Worm (Caenorhabditis elegans) whole organism, late embryonic: ENCODE data around the gene ZK1086.3.

Experiments
- C08G9.2 ChIP-seq: sonication (generic microtip); optimal IDR thresholded peaks from 2 replicates; lab custom pipeline; 2016; ENCODE audit warnings: mild to moderate bottlenecking, missing genetic modification characterization, moderate library complexity, missing compliant biosample characterization
- K02D7.2 ChIP-seq: sonication (generic microtip); optimal IDR thresholded peaks from 2 replicates; lab custom pipeline; 2017; ENCODE audit warnings: mild to moderate bottlenecking, missing genetic modification characterization, missing compliant biosample characterization
- K09A11.1 ChIP-seq: sonication (generic microtip); optimal IDR thresholded peaks from 2 replicates; lab custom pipeline; 2017; ENCODE audit warnings: antibody characterized with exemption, mild to moderate bottlenecking, missing genetic modification characterization, missing compliant biosample characterization; ENCODE audit not compliant: insufficient read depth
- ceh-18 ChIP-seq: sonication (generic microtip); optimal IDR thresholded peaks from 2 replicates; lab custom pipeline; 2016; ENCODE audit warnings: missing genetic modification characterization, missing compliant biosample characterization
- ceh-24 ChIP-seq: sonication (generic microtip); optimal IDR thresholded peaks from 2 replicates; lab custom pipeline; 2016; ENCODE audit warnings: mild to moderate bottlenecking, missing genetic modification characterization, missing compliant biosample characterization
- ceh-31 ChIP-seq: sonication (generic microtip); optimal IDR thresholded peaks from 2 replicates; lab custom pipeline; 2016; ENCODE audit warnings: missing genetic modification characterization, missing compliant biosample characterization
- ceh-34 ChIP-seq: sonication (generic microtip); optimal IDR thresholded peaks from 2 replicates; lab custom pipeline; 2016; ENCODE audit warnings: mild to moderate bottlenecking, missing genetic modification characterization, missing compliant biosample characterization
- ceh-45 ChIP-seq: fragments of 200-800 bp; sonication (Bioruptor generic); IDR thresholded peaks from 2 replicates; pipeline ENCODE4 v1.3.6; 2022; ENCODE audit warnings: missing genetic modification reagents, missing genetic modification characterization, missing compliant biosample characterization
- ceh-48 ChIP-seq: sonication (generic microtip); optimal IDR thresholded peaks from 2 replicates; lab custom pipeline; 2016; ENCODE audit warnings: missing genetic modification characterization, inconsistent platforms, missing compliant biosample characterization
- che-1 ChIP-seq: sonication (generic microtip); optimal IDR thresholded peaks from 2 replicates; lab custom pipeline; 2016; ENCODE audit warnings: mild to moderate bottlenecking, missing genetic modification characterization, missing compliant biosample characterization
- dve-1 ChIP-seq: sonication (generic microtip); optimal IDR thresholded peaks from 2 replicates; lab custom pipeline; 2017; ENCODE audit warnings: antibody characterized with exemption, mild to moderate bottlenecking, missing genetic modification characterization, missing compliant biosample characterization
- elt-4 ChIP-seq: sonication (generic microtip); optimal IDR thresholded peaks from 2 replicates; lab custom pipeline; 2016; ENCODE audit warnings: missing genetic modification characterization, missing compliant biosample characterization
- fkh-6 ChIP-seq: sonication (generic microtip); optimal IDR thresholded peaks from 2 replicates; lab custom pipeline; 2016; ENCODE audit warnings: missing genetic modification characterization, missing compliant biosample characterization
- gmeb-2 ChIP-seq: sonication (generic microtip); optimal IDR thresholded peaks from 2 replicates; lab custom pipeline; 2016; ENCODE audit warnings: missing genetic modification characterization, inconsistent platforms, missing compliant biosample characterization
- hlh-13 ChIP-seq: fragments of 200-800 bp; sonication (Bioruptor generic); optimal IDR thresholded peaks from 2 replicates; lab custom pipeline; 2018; ENCODE audit warnings: mild to moderate bottlenecking, missing genetic modification characterization, missing compliant biosample characterization
- hlh-30 ChIP-seq: sonication (generic microtip); optimal IDR thresholded peaks from 2 replicates; lab custom pipeline; 2017; ENCODE audit warnings: antibody characterized with exemption, missing genetic modification characterization, missing compliant biosample characterization; ENCODE audit not compliant: insufficient read depth
- lin-11 ChIP-seq: fragments of 200-800 bp; sonication (Bioruptor generic); optimal IDR thresholded peaks from 2 replicates; lab custom pipeline; 2018; ENCODE audit warnings: mild to moderate bottlenecking, missing genetic modification characterization, missing compliant biosample characterization
- mec-3 ChIP-seq: sonication (generic microtip); optimal IDR thresholded peaks from 2 replicates; lab custom pipeline; 2016; ENCODE audit warnings: borderline replicate concordance, missing genetic modification characterization, missing compliant biosample characterization
- nfya-1 ChIP-seq: sonication (generic microtip); optimal IDR thresholded peaks from 2 replicates; lab custom pipeline; 2017; ENCODE audit warnings: missing genetic modification characterization, mild to moderate bottlenecking, missing compliant biosample characterization, antibody characterized with exemption, moderate library complexity
- nhr-232 ChIP-seq: sonication (generic microtip); optimal IDR thresholded peaks from 2 replicates; lab custom pipeline; 2016; ENCODE audit warnings: missing genetic modification characterization, missing compliant biosample characterization
- pag-3 ChIP-seq: sonication (generic microtip); optimal IDR thresholded peaks from 2 replicates; lab custom pipeline; 2016; ENCODE audit warnings: missing compliant biosample characterization, missing genetic modification characterization, borderline replicate concordance
- pha-2 ChIP-seq: sonication (generic microtip); optimal IDR thresholded peaks from 2 replicates; lab custom pipeline; 2017; ENCODE audit warnings: mild to moderate bottlenecking, missing genetic modification characterization, missing compliant biosample characterization
- pqm-1 ChIP-seq: sonication (generic microtip); optimal IDR thresholded peaks from 2 replicates; lab custom pipeline; 2016; ENCODE audit warnings: missing genetic modification characterization, missing compliant biosample characterization
- ref-2 ChIP-seq: sonication (generic microtip); optimal IDR thresholded peaks from 2 replicates; lab custom pipeline; 2016; ENCODE audit warnings: missing genetic modification characterization, missing compliant biosample characterization
- sox-2 ChIP-seq: fragments of 200-800 bp; sonication (Bioruptor generic); IDR thresholded peaks from 2 replicates; pipeline ENCODE4 v1.3.6; 2022; ENCODE audit warnings: missing genetic modification reagents, missing genetic modification characterization, missing compliant biosample characterization
- sox-4 ChIP-seq: sonication (generic microtip); optimal IDR thresholded peaks from 2 replicates; lab custom pipeline; 2017; ENCODE audit warnings: mild to moderate bottlenecking, missing genetic modification characterization, inconsistent platforms, missing compliant biosample characterization
- syd-9 ChIP-seq: sonication (generic microtip); optimal IDR thresholded peaks from 2 replicates; lab custom pipeline; 2016; ENCODE audit warnings: mild to moderate bottlenecking, missing genetic modification characterization, moderate library complexity, missing compliant biosample characterization
- tbx-2 ChIP-seq: sonication (generic microtip); optimal IDR thresholded peaks from 2 replicates; lab custom pipeline; 2016; ENCODE audit warnings: missing genetic modification characterization, missing compliant biosample characterization
- ttx-3 ChIP-seq: sonication (generic microtip); optimal IDR thresholded peaks from 2 replicates; lab custom pipeline; 2016; ENCODE audit warnings: missing genetic modification reagents, missing genetic modification characterization, missing compliant biosample characterization
- unc-3 ChIP-seq, 2 experiments: fragments of 200-800 bp in 1 of 2; sonication (Bioruptor generic) in 1 of 2; sonication (generic microtip) in 1 of 2; conservative IDR thresholded peaks in 1 of 2; optimal IDR thresholded peaks in 1 of 2; 2 replicates each; pipeline versions ENCODE4 v1.3.6 to Lab custom; 2016 to 2022; ENCODE audit warnings: missing compliant biosample characterization in 2 of 2, missing genetic modification characterization in 2 of 2, missing genetic modification reagents in 1 of 2
- unc-42 ChIP-seq: sonication (generic microtip); optimal IDR thresholded peaks from 2 replicates; lab custom pipeline; 2016; ENCODE audit warnings: missing genotype, missing genetic modification characterization, missing compliant biosample characterization
- unc-55 ChIP-seq: sonication (generic microtip); optimal IDR thresholded peaks from 2 replicates; lab custom pipeline; 2017; ENCODE audit warnings: missing biosample characterization, missing genetic modification reagents, missing genetic modification characterization
- unc-86 ChIP-seq: sonication (generic microtip); optimal IDR thresholded peaks from 2 replicates; lab custom pipeline; 2016; ENCODE audit warnings: missing genetic modification characterization, missing compliant biosample characterization
- ztf-16 ChIP-seq: sonication (generic microtip); optimal IDR thresholded peaks from 2 replicates; lab custom pipeline; 2017; ENCODE audit warnings: missing genetic modification characterization, missing compliant biosample characterization

ZK1086.3 gene

DNA sequence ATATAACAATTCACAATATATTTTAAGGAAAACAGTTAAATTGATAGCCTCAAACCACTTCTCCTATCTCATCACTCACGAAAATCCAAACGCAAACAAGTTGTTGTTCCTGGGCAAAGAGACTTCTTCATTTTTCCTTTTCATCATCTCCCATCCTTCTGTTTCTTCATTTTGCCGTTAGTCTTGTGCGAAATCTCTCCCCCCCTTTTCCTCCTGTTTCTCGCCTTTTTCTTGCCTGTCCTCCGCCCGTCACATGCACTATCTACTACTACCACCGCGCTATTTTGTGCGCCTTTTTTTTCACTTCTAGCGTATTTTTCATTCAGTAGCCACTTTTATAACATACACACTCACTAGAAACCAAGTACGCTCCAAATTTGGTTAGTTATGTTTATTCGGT lies 36.1 kb upstream of the ZK1086.3 start:
- TF ChIP-seq ceh-18 (tag; lab: Kevin White, UChicago), result peak; percentile 46
- TF ChIP-seq pag-3, result no peak
- peak; percentile 42 for TF ChIP-seq unc-42 (tag; lab: Kevin White, UChicago)
- peak; percentile 17 for TF ChIP-seq hlh-30 (tag; lab: Kevin White, UChicago)
- TF ChIP-seq syd-9 (tag; lab: Kevin White, UChicago), result peak; percentile 3
- no peak for TF ChIP-seq sox-2 (GFP tag; lab: Robert Waterston, UW)
- TF ChIP-seq fkh-6 (tag; lab: Kevin White, UChicago), result no peak
- TF ChIP-seq unc-3 (GFP tag; conservative IDR thresholded peaks at IDR 0.05; lab: Robert Waterston, UW), result no peak
- no peak for TF ChIP-seq unc-3 (tag; optimal IDR thresholded peaks at IDR 0.05; lab: Kevin White, UChicago)
- TF ChIP-seq che-1 (tag; lab: Kevin White, UChicago), result no peak
- no peak for TF ChIP-seq ceh-45
- TF ChIP-seq unc-55 (GFP tag; lab: Kevin White, UChicago), result no peak

DNA sequence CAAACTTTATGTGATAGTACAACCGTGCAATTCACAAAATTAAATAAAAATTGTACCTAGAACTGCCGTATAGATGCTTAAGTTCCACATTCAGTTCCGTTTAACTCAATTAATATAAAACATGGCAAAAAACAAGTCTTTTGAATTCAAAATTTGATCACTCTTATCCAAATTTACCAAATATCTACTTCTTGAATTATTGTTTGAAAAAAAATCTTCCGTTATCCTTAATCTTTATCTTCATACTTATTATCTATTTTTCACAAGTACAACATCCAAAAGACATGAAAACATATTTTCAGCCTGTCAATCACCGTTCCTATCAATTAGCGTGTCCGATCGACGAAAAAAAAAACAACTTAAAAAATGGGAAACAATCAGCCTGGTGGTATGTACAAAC lies 35.2 kb upstream of the ZK1086.3 start, which contains the start of gene aakb-1:
TSS of gene aakb-1 (plus strand) at position 301 of the 400 bp plus-strand sequence.
- no peak for TF ChIP-seq ztf-16 (tag; lab: Kevin White, UChicago)
- no peak for TF ChIP-seq sox-4
- no peak for TF ChIP-seq ceh-34 (tag; lab: Kevin White, UChicago)
- TF ChIP-seq mec-3, result no peak
- no peak for TF ChIP-seq hlh-30 (tag; lab: Kevin White, UChicago)
- TF ChIP-seq unc-86, result no peak
- no peak for TF ChIP-seq gmeb-2 (tag; lab: Kevin White, UChicago)
- TF ChIP-seq hlh-13, result no peak
- no peak for TF ChIP-seq ceh-31 (tag; lab: Kevin White, UChicago)
- no peak for TF ChIP-seq K09A11.1 (tag; lab: Kevin White, UChicago)
- no peak for TF ChIP-seq nhr-232 (tag; lab: Kevin White, UChicago)
- no peak for TF ChIP-seq K02D7.2 (tag; lab: Kevin White, UChicago)
- TF ChIP-seq C08G9.2 (tag; lab: Kevin White, UChicago), result no peak
- TF ChIP-seq nfya-1 (tag; lab: Kevin White, UChicago), result no peak
- TF ChIP-seq pqm-1 (tag; lab: Kevin White, UChicago), result no peak
- no peak for TF ChIP-seq fkh-6 (tag; lab: Kevin White, UChicago)
- no peak for TF ChIP-seq dve-1 (tag; lab: Kevin White, UChicago)

DNA sequence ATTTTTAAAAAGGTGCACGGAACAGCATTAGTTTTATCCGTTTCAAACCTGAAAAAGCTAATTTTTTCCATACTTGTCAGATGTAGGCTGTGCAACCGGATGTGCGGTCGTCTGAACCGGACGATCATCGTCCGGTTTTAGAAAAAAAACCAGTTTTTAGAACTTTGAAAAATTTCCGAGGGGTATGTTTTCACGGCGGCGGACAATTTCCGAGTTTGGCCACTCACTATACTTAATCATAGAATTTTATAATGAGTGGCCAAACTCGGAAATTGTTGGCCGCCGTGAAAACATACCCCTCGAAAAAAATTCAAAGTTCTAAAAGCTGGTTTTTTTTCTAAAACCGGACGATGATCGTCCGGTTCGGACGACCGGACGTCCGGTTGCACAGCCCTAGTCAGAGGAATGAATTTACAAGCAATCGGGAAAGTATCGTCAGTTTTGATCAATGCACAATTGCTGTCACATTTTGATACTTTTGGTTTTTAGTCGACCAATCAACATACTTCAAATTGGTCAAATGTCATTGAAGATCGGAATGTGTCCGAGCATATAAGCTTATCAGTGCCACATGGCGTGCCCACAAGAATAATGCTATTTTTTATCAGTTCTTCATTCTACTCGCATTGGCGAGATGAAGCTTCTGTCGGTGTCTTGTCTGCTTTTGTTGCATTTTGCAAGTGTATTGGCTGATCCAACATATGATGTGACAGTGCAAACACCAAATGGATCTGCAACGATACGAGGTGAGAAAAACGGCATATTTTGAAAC lies 30.8 kb upstream of the ZK1086.3 start, which contains the start of gene cest-13:
TSS of gene cest-13 (plus strand) at position 562 of the 772 bp plus-strand sequence.
- no peak for TF ChIP-seq ref-2
- TF ChIP-seq ceh-24, result no peak
- no peak for TF ChIP-seq lin-11
- TF ChIP-seq ceh-48, result no peak
- TF ChIP-seq ttx-3 (tag; lab: Kevin White, UChicago), result no peak
- no peak for TF ChIP-seq tbx-2 (tag; lab: Kevin White, UChicago)

DNA sequence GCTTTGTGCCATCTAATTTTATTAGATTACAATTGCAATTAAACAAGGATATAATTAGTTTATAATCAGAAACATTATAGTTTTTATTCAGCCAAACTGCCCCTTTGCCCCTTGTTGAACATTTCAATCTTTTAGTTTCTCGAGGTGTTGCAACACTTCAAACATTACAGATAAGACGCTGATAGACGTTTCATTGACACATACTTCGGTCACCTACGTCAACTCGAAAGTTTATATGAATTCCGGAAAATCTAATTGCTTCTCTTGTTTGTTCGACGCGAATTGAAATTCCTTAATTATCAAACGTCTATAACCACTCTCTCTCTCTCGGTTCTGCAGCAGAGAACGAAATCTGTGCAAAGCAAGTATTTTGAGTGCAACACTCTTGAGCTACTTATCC lies 23.4 kb upstream of the ZK1086.3 start:
- TF ChIP-seq mec-3 (no peak), ztf-16 (tag; lab: Kevin White, UChicago) (no peak), dve-1 (tag; lab: Kevin White, UChicago) (no peak), ceh-34 (tag; lab: Kevin White, UChicago) (no peak), syd-9 (tag; lab: Kevin White, UChicago) (no peak), elt-4 (no peak), unc-42 (tag; lab: Kevin White, UChicago) (no peak), pha-2 (no peak)
- TF ChIP-seq, all 69 proteins: peak for 0
